Fruit fly (Drosophila melanogaster) whole organism, prepupa: ENCODE results near the gene RpS14a.

ENCODE experiments used
- CG11294 ChIP-seq: fragments of 200-800 bp; sonication (Bioruptor generic); IDR thresholded peaks from 2 replicates; pipeline ENCODE4 v1.3.6; 2022; ENCODE audit warnings: missing biosample characterization, missing genetic modification characterization
- CG11762 ChIP-seq: fragments of 200-800 bp; sonication (Bioruptor generic); optimal IDR thresholded peaks from 3 replicates; lab custom pipeline; 2016; ENCODE audit warnings: missing biosample characterization, missing genetic modification characterization; ENCODE audit not compliant: insufficient read depth
- CG15336 ChIP-seq: fragments of 200-800 bp; sonication (Bioruptor generic); IDR thresholded peaks from 2 replicates; pipeline ENCODE4 v1.3.6; 2022; ENCODE audit warnings: missing biosample characterization, missing genetic modification characterization
- CG1621 ChIP-seq: fragments of 200-800 bp; sonication (Bioruptor generic); optimal IDR thresholded peaks from 3 replicates; lab custom pipeline; 2018; ENCODE audit warnings: missing biosample characterization, mild to moderate bottlenecking, missing genetic modification characterization
- CG3032 ChIP-seq: fragments of 200-800 bp; optimal IDR thresholded peaks from 2 replicates; lab custom pipeline; 2019; ENCODE audit warnings: missing biosample characterization, mild to moderate bottlenecking, missing genetic modification characterization, moderate library complexity
- CG32006 ChIP-seq: fragments of 200-800 bp; sonication (Bioruptor generic); optimal IDR thresholded peaks from 3 replicates; lab custom pipeline; 2017; ENCODE audit warnings: missing biosample characterization, mild to moderate bottlenecking, missing genetic modification characterization
- CG34406 ChIP-seq: fragments of 200-800 bp; sonication (Bioruptor generic); optimal IDR thresholded peaks from 3 replicates; lab custom pipeline; 2016; ENCODE audit warnings: missing biosample characterization, missing genetic modification characterization
- CG6276 ChIP-seq: fragments of 200-800 bp; sonication (Bioruptor generic); optimal IDR thresholded peaks from 2 replicates; lab custom pipeline; 2017; ENCODE audit warnings: missing biosample characterization, mild to moderate bottlenecking, missing genetic modification characterization
- CG6792 ChIP-seq: fragments of 200-800 bp; sonication (Bioruptor generic); optimal IDR thresholded peaks from 3 replicates; lab custom pipeline; 2016; ENCODE audit warnings: missing biosample characterization, missing genetic modification characterization
- CG7368 ChIP-seq: fragments of 200-800 bp; sonication (Bioruptor generic); optimal IDR thresholded peaks from 3 replicates; lab custom pipeline; 2016; ENCODE audit warnings: missing biosample characterization, missing genetic modification characterization
- CG8119 ChIP-seq: fragments of 200-800 bp; sonication (Bioruptor generic); IDR thresholded peaks from 3 replicates; pipeline ENCODE4 v1.3.6; 2022; ENCODE audit warnings: missing biosample characterization, missing genetic modification characterization
- CG8319 ChIP-seq: fragments of 200-800 bp; sonication (Bioruptor generic); optimal IDR thresholded peaks from 3 replicates; lab custom pipeline; 2016; ENCODE audit warnings: missing biosample characterization, missing genetic modification characterization
- CG8632 ChIP-seq: fragments of 200-800 bp; sonication (Bioruptor generic); optimal IDR thresholded peaks from 3 replicates; lab custom pipeline; 2016; ENCODE audit warnings: missing biosample characterization, missing genetic modification characterization
- Eip75B ChIP-seq: fragments of 200-800 bp; sonication (Bioruptor generic); optimal IDR thresholded peaks from 3 replicates; lab custom pipeline; 2016; ENCODE audit warnings: missing biosample characterization, missing genetic modification characterization
- Eip93F ChIP-seq: fragments of 200-800 bp; sonication (Bioruptor generic); optimal IDR thresholded peaks from 2 replicates; lab custom pipeline; 2016; ENCODE audit warnings: missing biosample characterization, mild to moderate bottlenecking, missing genetic modification characterization
- Ets21C ChIP-seq: fragments of 200-800 bp; sonication (Bioruptor generic); optimal IDR thresholded peaks from 3 replicates; lab custom pipeline; 2016; ENCODE audit warnings: missing biosample characterization, missing genetic modification characterization
- Ets96B ChIP-seq: fragments of 200-800 bp; optimal IDR thresholded peaks from 2 replicates; lab custom pipeline; 2019; ENCODE audit warnings: missing biosample characterization, mild to moderate bottlenecking, missing genetic modification characterization, moderate library complexity
- Gug ChIP-seq: fragments of 200-800 bp; sonication (Bioruptor generic); IDR thresholded peaks from 2 replicates; pipeline ENCODE4 v1.3.6; 2022; ENCODE audit warnings: missing biosample characterization, missing genetic modification characterization
- Hr39 ChIP-seq: fragments of 200-800 bp; sonication (Bioruptor generic); optimal IDR thresholded peaks from 2 replicates; lab custom pipeline; 2016; ENCODE audit warnings: missing biosample characterization, missing genetic modification characterization
- OdsH ChIP-seq: fragments of 200-800 bp; sonication (Bioruptor generic); optimal IDR thresholded peaks from 3 replicates; lab custom pipeline; 2016; ENCODE audit warnings: missing biosample characterization, missing genetic modification characterization
- Smox ChIP-seq: fragments of 200-800 bp; sonication (Bioruptor generic); optimal IDR thresholded peaks from 3 replicates; lab custom pipeline; 2016; ENCODE audit warnings: missing biosample characterization, missing genetic modification characterization
- Sox102F ChIP-seq: fragments of 200-800 bp; sonication (Bioruptor generic); optimal IDR thresholded peaks from 2 replicates; lab custom pipeline; 2016; ENCODE audit warnings: missing biosample characterization, mild to moderate bottlenecking, missing genetic modification characterization
- Sox14 ChIP-seq: fragments of 200-800 bp; sonication (Bioruptor generic); optimal IDR thresholded peaks from 3 replicates; lab custom pipeline; 2016; ENCODE audit warnings: missing biosample characterization, missing genetic modification characterization
- Sox15 ChIP-seq: fragments of 200-800 bp; sonication (Bioruptor generic); optimal IDR thresholded peaks from 3 replicates; lab custom pipeline; 2016; ENCODE audit warnings: missing biosample characterization, missing genetic modification characterization
- acj6 ChIP-seq: fragments of 200-800 bp; sonication (Bioruptor generic); optimal IDR thresholded peaks from 3 replicates; lab custom pipeline; 2016; ENCODE audit warnings: missing biosample characterization, missing genetic modification characterization
- cyc ChIP-seq: fragments of 200-800 bp; sonication (Bioruptor generic); optimal IDR thresholded peaks from 3 replicates; lab custom pipeline; 2016; ENCODE audit warnings: missing biosample characterization, missing genetic modification characterization
- dac ChIP-seq: fragments of 200-800 bp; sonication (Bioruptor generic); optimal IDR thresholded peaks from 2 replicates; lab custom pipeline; 2017; ENCODE audit warnings: missing biosample characterization, mild to moderate bottlenecking, missing genetic modification characterization
- dsx ChIP-seq: fragments of 200-800 bp; optimal IDR thresholded peaks from 3 replicates; lab custom pipeline; 2019; ENCODE audit warnings: missing biosample characterization, mild to moderate bottlenecking, missing genetic modification characterization, moderate library complexity; ENCODE audit not compliant: poor library complexity, severe bottlenecking
- esn ChIP-seq: fragments of 200-800 bp; sonication (Bioruptor generic); optimal IDR thresholded peaks from 2 replicates; lab custom pipeline; 2016; ENCODE audit warnings: missing biosample characterization, mild to moderate bottlenecking, missing genetic modification characterization, moderate library complexity
- fkh ChIP-seq: fragments of 200-800 bp; sonication (Bioruptor generic); optimal IDR thresholded peaks from 3 replicates; lab custom pipeline; 2017; ENCODE audit warnings: missing biosample characterization, mild to moderate bottlenecking, missing genetic modification characterization, moderate library complexity
- lz ChIP-seq: fragments of 200-800 bp; sonication (Bioruptor generic); optimal IDR thresholded peaks from 3 replicates; lab custom pipeline; 2016; ENCODE audit warnings: missing biosample characterization, missing genetic modification characterization
- net ChIP-seq: fragments of 200-800 bp; sonication (Bioruptor generic); optimal IDR thresholded peaks from 3 replicates; lab custom pipeline; 2016; ENCODE audit warnings: missing biosample characterization, missing genetic modification characterization
- pdm3 ChIP-seq: fragments of 200-800 bp; sonication (Bioruptor generic); optimal IDR thresholded peaks from 3 replicates; lab custom pipeline; 2016; ENCODE audit warnings: missing biosample characterization, missing genetic modification characterization
- salr ChIP-seq, 2 experiments: fragments of 200-800 bp; sonication (Bioruptor generic); optimal IDR thresholded peaks; 3 replicates each; lab custom pipeline; 2016 to 2018; ENCODE audit warnings: missing biosample characterization in 2 of 2, missing genetic modification characterization in 2 of 2, mild to moderate bottlenecking in 1 of 2
- ss ChIP-seq, 2 experiments: fragments of 200-800 bp; sonication (Bioruptor generic); optimal IDR thresholded peaks; 2 replicates in 1 of 2; 3 replicates in 1 of 2; lab custom pipeline; 2017 to 2018; ENCODE audit warnings: mild to moderate bottlenecking in 2 of 2, missing biosample characterization in 2 of 2, missing genetic modification characterization in 2 of 2, moderate library complexity in 1 of 2
- svp ChIP-seq: fragments of 200-800 bp; sonication (Bioruptor generic); peaks from one replicate; lab custom pipeline; 2016; ENCODE audit warnings: missing biosample characterization, missing genetic modification characterization
- vri ChIP-seq: fragments of 200-800 bp; sonication (Bioruptor generic); optimal IDR thresholded peaks from 3 replicates; lab custom pipeline; 2016; ENCODE audit warnings: missing biosample characterization, mild to moderate bottlenecking, missing genetic modification characterization

Gene RpS14a

DNA sequence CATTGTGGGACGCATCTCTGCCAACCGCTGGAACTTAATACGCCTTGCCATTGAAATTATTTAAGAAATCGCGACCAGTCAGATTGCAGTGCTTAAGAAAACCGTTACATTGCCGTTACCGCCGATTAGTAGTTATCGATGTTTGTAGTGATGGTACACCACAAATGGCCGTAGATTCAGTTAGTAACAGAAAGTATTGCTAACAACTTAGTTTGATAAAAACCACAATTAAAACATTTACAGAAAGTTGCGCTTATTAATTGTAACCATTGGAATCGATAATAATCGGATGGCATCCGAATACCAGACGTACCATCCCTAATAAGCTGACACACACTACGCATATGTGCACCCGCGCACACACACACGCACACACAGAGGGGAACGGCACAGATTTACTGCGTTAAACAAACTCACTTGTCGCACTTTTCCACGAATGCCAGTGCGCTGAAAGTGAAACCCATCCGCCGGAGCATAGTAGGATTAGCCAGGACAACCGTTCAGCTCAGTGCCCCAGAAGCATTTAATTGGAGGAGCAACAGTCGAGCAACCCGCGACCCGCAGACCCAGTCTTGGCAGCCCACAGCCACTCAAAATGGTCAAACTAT, 13.4 kb upstream of the RpS14a start, which contains the start of the genes hdm and Ykt6 (continued):
- TF ChIP-seq CG11294 (GFP tag; lab: Robert Waterston, UW) (peak; percentile 45; the same call in 1 of the 2 replicates), fkh (peak; percentile 77), CG8119 (no peak), net (GFP tag; lab: Kevin White, UChicago) (peak; percentile 55), esn (peak; percentile 80), CG6276 (GFP tag; lab: Kevin White, UChicago) (no peak), dsx (GFP tag; lab: Kevin White, UChicago) (peak; percentile 25), CG7368 (GFP tag; lab: Kevin White, UChicago) (peak; percentile 70), dac (GFP tag; lab: Kevin White, UChicago) (no peak), Eip75B (GFP tag; lab: Kevin White, UChicago) (no peak), CG8632 (GFP tag; lab: Kevin White, UChicago) (no peak), CG32006 (GFP tag; lab: Kevin White, UChicago) (no peak), Ets96B (tag; lab: Kevin White, UChicago) (peak; percentile 62), lz (GFP tag; lab: Kevin White, UChicago) (peak; percentile 80), CG11762 (peak; percentile 35), CG15336 (GFP tag; lab: Robert Waterston, UW) (peak; percentile 52; the same call in 1 of the 2 replicates), Ets21C (GFP tag; lab: Kevin White, UChicago) (peak; percentile 65), salr (GFP tag; optimal IDR thresholded peaks at IDR 0.05; lab: Kevin White, UChicago) (no peak), ss (GFP tag; optimal IDR thresholded peaks at IDR 0.05; lab: Kevin White, UChicago) (no peak), Sox15 (peak; percentile 55), CG8319 (peak; percentile 45), Eip93F (no peak), pdm3 (no peak), Smox (no peak), Gug (GFP tag; lab: Robert Waterston, UW) (peak; percentile 59), CG6792 (GFP tag; lab: Kevin White, UChicago) (peak; percentile 63), CG3032 (tag; lab: Kevin White, UChicago) (peak; percentile 64), OdsH (GFP tag; lab: Kevin White, UChicago) (no peak), vri (GFP tag; lab: Kevin White, UChicago) (no peak), Sox14 (GFP tag; lab: Kevin White, UChicago) (peak; percentile 73), cyc (GFP tag; lab: Kevin White, UChicago) (peak; percentile 81)

- TF ChIP-seq CG1621 (no peak), CG15336 (GFP tag; lab: Robert Waterston, UW) (no peak), dsx (GFP tag; lab: Kevin White, UChicago) (peak; percentile 10), acj6 (GFP tag; lab: Kevin White, UChicago) (no peak), Hr39 (GFP tag; lab: Kevin White, UChicago) (no peak), Ets96B (tag; lab: Kevin White, UChicago) (no peak), Sox14 (GFP tag; lab: Kevin White, UChicago) (peak; percentile 30), ss (GFP tag; optimal IDR thresholded peaks at IDR 0.05; lab: Kevin White, UChicago) (no peak), Sox102F (no peak)
- TF ChIP-seq, all 60 proteins: peak for 2
These were observed 10.5 kb upstream of the RpS14a start for dm6 chrX:7923063-7923462.

- TF ChIP-seq svp (peak; percentile 32), CG34406 (GFP tag; lab: Kevin White, UChicago) (no peak)
- TF ChIP-seq, all 60 proteins: peak for 1
These were observed 8.6 kb upstream of the RpS14a start for dm6 chrX:7924913-7925312.
